Worm (Caenorhabditis elegans): Measurements from ENCODE around the gene abu-14.

DNA sequence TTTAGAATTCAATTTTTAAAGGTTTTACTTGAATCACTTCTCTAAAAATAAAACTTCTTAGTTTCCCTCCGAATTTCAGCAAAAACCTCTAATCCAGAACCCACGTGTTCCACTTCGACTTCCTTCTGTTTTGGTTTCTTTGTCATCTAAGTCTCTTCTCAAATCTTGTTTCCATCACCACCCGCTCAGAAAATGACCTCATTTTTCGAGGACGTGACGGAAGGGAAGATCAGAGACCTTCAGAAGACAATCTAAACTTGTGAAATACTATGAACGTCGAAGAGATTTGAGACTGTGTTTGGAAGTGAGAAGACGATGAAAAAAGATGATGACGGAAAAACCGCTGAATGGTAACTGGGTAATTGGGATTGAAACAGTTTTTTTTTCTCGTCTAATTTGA, 37.4 kb downstream of the abu-14 start:
- TF ChIP-seq him-1 (tag; optimal IDR thresholded peaks at IDR 0.05) (no peak), W03F9.2 (tag; optimal IDR thresholded peaks at IDR 0.05) (no peak), dao-5 (tag; optimal IDR thresholded peaks at IDR 0.05) (no peak)
